Fruit fly (Drosophila melanogaster) whole organism, prepupa: ENCODE results near the gene frj.

Experiments
- Blimp-1 ChIP-seq: fragments of 200-800 bp; sonication (Bioruptor generic); optimal IDR thresholded peaks from 3 replicates; lab custom pipeline; 2017; ENCODE audit warnings: missing biosample characterization, missing genetic modification characterization, mild to moderate bottlenecking, moderate library complexity, missing genetic modification reagents
- CG10669 ChIP-seq: fragments of 200-800 bp; sonication (Bioruptor generic); optimal IDR thresholded peaks from 3 replicates; lab custom pipeline; 2018; ENCODE audit warnings: missing biosample characterization, mild to moderate bottlenecking, missing genetic modification characterization, moderate library complexity
- CG11294 ChIP-seq: fragments of 200-800 bp; sonication (Bioruptor generic); IDR thresholded peaks from 2 replicates; pipeline ENCODE4 v1.3.6; 2022; ENCODE audit warnings: missing biosample characterization, missing genetic modification characterization
- CG11762 ChIP-seq: fragments of 200-800 bp; sonication (Bioruptor generic); optimal IDR thresholded peaks from 3 replicates; lab custom pipeline; 2016; ENCODE audit warnings: missing biosample characterization, missing genetic modification characterization; ENCODE audit not compliant: insufficient read depth
- CG11902 ChIP-seq: fragments of 200-800 bp; sonication (Bioruptor generic); optimal IDR thresholded peaks from 3 replicates; lab custom pipeline; 2016; ENCODE audit warnings: missing biosample characterization, missing genetic modification characterization
- CG15336 ChIP-seq: fragments of 200-800 bp; sonication (Bioruptor generic); IDR thresholded peaks from 2 replicates; pipeline ENCODE4 v1.3.6; 2022; ENCODE audit warnings: missing biosample characterization, missing genetic modification characterization
- CG1621 ChIP-seq: fragments of 200-800 bp; sonication (Bioruptor generic); optimal IDR thresholded peaks from 3 replicates; lab custom pipeline; 2018; ENCODE audit warnings: missing biosample characterization, mild to moderate bottlenecking, missing genetic modification characterization
- CG16779 ChIP-seq: fragments of 200-800 bp; sonication (Bioruptor generic); optimal IDR thresholded peaks from 3 replicates; lab custom pipeline; 2017; ENCODE audit warnings: missing biosample characterization, mild to moderate bottlenecking, missing genetic modification characterization
- CG31627 ChIP-seq: fragments of 200-800 bp; sonication (Bioruptor generic); optimal IDR thresholded peaks from 3 replicates; lab custom pipeline; 2016; ENCODE audit warnings: missing biosample characterization, missing genetic modification characterization
- CG32006 ChIP-seq: fragments of 200-800 bp; sonication (Bioruptor generic); optimal IDR thresholded peaks from 3 replicates; lab custom pipeline; 2017; ENCODE audit warnings: missing biosample characterization, mild to moderate bottlenecking, missing genetic modification characterization
- CG3919 ChIP-seq: fragments of 200-800 bp; sonication (Bioruptor generic); optimal IDR thresholded peaks from 3 replicates; lab custom pipeline; 2016; ENCODE audit warnings: missing biosample characterization, missing genetic modification characterization
- CG6163 ChIP-seq: fragments of 200-800 bp; sonication (Bioruptor generic); IDR thresholded peaks from 3 replicates; pipeline ENCODE4 v1.3.6; 2022; ENCODE audit warnings: missing biosample characterization, missing genetic modification characterization
- CG6792 ChIP-seq: fragments of 200-800 bp; sonication (Bioruptor generic); optimal IDR thresholded peaks from 3 replicates; lab custom pipeline; 2016; ENCODE audit warnings: missing biosample characterization, missing genetic modification characterization
- CG6854 ChIP-seq: fragments of 200-800 bp; sonication (Bioruptor generic); optimal IDR thresholded peaks from 2 replicates; lab custom pipeline; 2017; ENCODE audit warnings: missing biosample characterization, mild to moderate bottlenecking, missing genetic modification characterization
- CG8119 ChIP-seq: fragments of 200-800 bp; sonication (Bioruptor generic); IDR thresholded peaks from 3 replicates; pipeline ENCODE4 v1.3.6; 2022; ENCODE audit warnings: missing biosample characterization, missing genetic modification characterization
- CG8632 ChIP-seq: fragments of 200-800 bp; sonication (Bioruptor generic); optimal IDR thresholded peaks from 3 replicates; lab custom pipeline; 2016; ENCODE audit warnings: missing biosample characterization, missing genetic modification characterization
- CG9139 ChIP-seq: fragments of 200-800 bp; sonication (Bioruptor generic); optimal IDR thresholded peaks from 3 replicates; lab custom pipeline; 2017; ENCODE audit warnings: missing biosample characterization, mild to moderate bottlenecking, missing genetic modification characterization
- Eip75B ChIP-seq: fragments of 200-800 bp; sonication (Bioruptor generic); optimal IDR thresholded peaks from 3 replicates; lab custom pipeline; 2016; ENCODE audit warnings: missing biosample characterization, missing genetic modification characterization
- Eip78C ChIP-seq: fragments of 200-800 bp; sonication (Bioruptor generic); peaks from one replicate; lab custom pipeline; 2016; ENCODE audit warnings: missing biosample characterization, missing genetic modification characterization
- Eip93F ChIP-seq: fragments of 200-800 bp; sonication (Bioruptor generic); optimal IDR thresholded peaks from 2 replicates; lab custom pipeline; 2016; ENCODE audit warnings: missing biosample characterization, mild to moderate bottlenecking, missing genetic modification characterization
- Ets21C ChIP-seq: fragments of 200-800 bp; sonication (Bioruptor generic); optimal IDR thresholded peaks from 3 replicates; lab custom pipeline; 2016; ENCODE audit warnings: missing biosample characterization, missing genetic modification characterization
- Ets96B ChIP-seq: fragments of 200-800 bp; optimal IDR thresholded peaks from 2 replicates; lab custom pipeline; 2019; ENCODE audit warnings: missing biosample characterization, mild to moderate bottlenecking, missing genetic modification characterization, moderate library complexity
- Gug ChIP-seq: fragments of 200-800 bp; sonication (Bioruptor generic); IDR thresholded peaks from 2 replicates; pipeline ENCODE4 v1.3.6; 2022; ENCODE audit warnings: missing biosample characterization, missing genetic modification characterization
- Hr39 ChIP-seq: fragments of 200-800 bp; sonication (Bioruptor generic); optimal IDR thresholded peaks from 2 replicates; lab custom pipeline; 2016; ENCODE audit warnings: missing biosample characterization, missing genetic modification characterization
- Lpt ChIP-seq: fragments of 200-800 bp; sonication (Bioruptor generic); optimal IDR thresholded peaks from 3 replicates; lab custom pipeline; 2016; ENCODE audit warnings: missing biosample characterization, missing genetic modification characterization
- OdsH ChIP-seq: fragments of 200-800 bp; sonication (Bioruptor generic); optimal IDR thresholded peaks from 3 replicates; lab custom pipeline; 2016; ENCODE audit warnings: missing biosample characterization, missing genetic modification characterization
- Smox ChIP-seq: fragments of 200-800 bp; sonication (Bioruptor generic); optimal IDR thresholded peaks from 3 replicates; lab custom pipeline; 2016; ENCODE audit warnings: missing biosample characterization, missing genetic modification characterization
- Sox102F ChIP-seq: fragments of 200-800 bp; sonication (Bioruptor generic); optimal IDR thresholded peaks from 2 replicates; lab custom pipeline; 2016; ENCODE audit warnings: missing biosample characterization, mild to moderate bottlenecking, missing genetic modification characterization
- achi ChIP-seq: fragments of 200-800 bp; sonication (Bioruptor generic); optimal IDR thresholded peaks from 3 replicates; lab custom pipeline; 2016; ENCODE audit warnings: missing biosample characterization, missing genetic modification characterization
- acj6 ChIP-seq: fragments of 200-800 bp; sonication (Bioruptor generic); optimal IDR thresholded peaks from 3 replicates; lab custom pipeline; 2016; ENCODE audit warnings: missing biosample characterization, missing genetic modification characterization
- eg ChIP-seq: fragments of 200-800 bp; sonication (Bioruptor generic); IDR thresholded peaks from 3 replicates; pipeline ENCODE4 v1.3.6; 2022; ENCODE audit warnings: missing biosample characterization, missing genetic modification characterization
- fkh ChIP-seq: fragments of 200-800 bp; sonication (Bioruptor generic); optimal IDR thresholded peaks from 3 replicates; lab custom pipeline; 2017; ENCODE audit warnings: missing biosample characterization, mild to moderate bottlenecking, missing genetic modification characterization, moderate library complexity
- net ChIP-seq: fragments of 200-800 bp; sonication (Bioruptor generic); optimal IDR thresholded peaks from 3 replicates; lab custom pipeline; 2016; ENCODE audit warnings: missing biosample characterization, missing genetic modification characterization
- pdm3 ChIP-seq: fragments of 200-800 bp; sonication (Bioruptor generic); optimal IDR thresholded peaks from 3 replicates; lab custom pipeline; 2016; ENCODE audit warnings: missing biosample characterization, missing genetic modification characterization
- ss ChIP-seq, 2 experiments: fragments of 200-800 bp; sonication (Bioruptor generic); optimal IDR thresholded peaks; 2 replicates in 1 of 2; 3 replicates in 1 of 2; lab custom pipeline; 2017 to 2018; ENCODE audit warnings: mild to moderate bottlenecking in 2 of 2, missing biosample characterization in 2 of 2, missing genetic modification characterization in 2 of 2, moderate library complexity in 1 of 2
- svp ChIP-seq: fragments of 200-800 bp; sonication (Bioruptor generic); peaks from one replicate; lab custom pipeline; 2016; ENCODE audit warnings: missing biosample characterization, missing genetic modification characterization
- topi ChIP-seq: fragments of 200-800 bp; sonication (Bioruptor generic); optimal IDR thresholded peaks from 3 replicates; lab custom pipeline; 2016; ENCODE audit warnings: missing biosample characterization, missing genetic modification characterization
- vri ChIP-seq: fragments of 200-800 bp; sonication (Bioruptor generic); optimal IDR thresholded peaks from 3 replicates; lab custom pipeline; 2016; ENCODE audit warnings: missing biosample characterization, mild to moderate bottlenecking, missing genetic modification characterization

The frj gene

dm6 chr2L:6465497-6465896 lies 9.6 kb downstream of the frj start, which contains the start of gene Rchy1:
Gene Rchy1, minus strand, starts transcription at chr2L:6465669.
- TF ChIP-seq Eip93F (GFP tag; lab: Kevin White, UChicago) (no peak), achi (GFP tag; lab: Kevin White, UChicago) (no peak), CG31627 (GFP tag; lab: Kevin White, UChicago) (no peak), eg (peak; percentile 67), CG9139 (GFP tag; lab: Kevin White, UChicago) (peak; percentile 10), ss (GFP tag; optimal IDR thresholded peaks at IDR 0.05; lab: Kevin White, UChicago) (peak in 1 of 2 experiments; percentile 25), CG11762 (no peak), CG8632 (GFP tag; lab: Kevin White, UChicago) (peak; percentile 12), net (GFP tag; lab: Kevin White, UChicago) (peak; percentile 33), Lpt (GFP tag; lab: Kevin White, UChicago) (no peak), fkh (GFP tag; lab: Kevin White, UChicago) (no peak), pdm3 (no peak), CG15336 (GFP tag; lab: Robert Waterston, UW) (peak; percentile 21; the same call in 1 of the 2 replicates), Sox102F (peak; percentile 36), CG8119 (GFP tag; lab: Robert Waterston, UW) (peak; percentile 48; the same call in 1 of the 3 replicates), CG11902 (GFP tag; lab: Kevin White, UChicago) (no peak), OdsH (no peak), CG16779 (peak; percentile 34), CG6854 (peak; percentile 12), Smox (no peak), Gug (GFP tag; lab: Robert Waterston, UW) (no peak), CG3919 (GFP tag; lab: Kevin White, UChicago) (peak; percentile 12), CG6163 (GFP tag; lab: Robert Waterston, UW) (peak; percentile 42; the same call in 1 of the 3 replicates), Eip78C (GFP tag; lab: Kevin White, UChicago) (peak; percentile 78), Ets96B (tag; lab: Kevin White, UChicago) (no peak), svp (GFP tag; lab: Kevin White, UChicago) (peak; percentile 72), CG1621 (tag; lab: Kevin White, UChicago) (peak; percentile 68)
- TF ChIP-seq, all 60 proteins: peak for 15

DNA sequence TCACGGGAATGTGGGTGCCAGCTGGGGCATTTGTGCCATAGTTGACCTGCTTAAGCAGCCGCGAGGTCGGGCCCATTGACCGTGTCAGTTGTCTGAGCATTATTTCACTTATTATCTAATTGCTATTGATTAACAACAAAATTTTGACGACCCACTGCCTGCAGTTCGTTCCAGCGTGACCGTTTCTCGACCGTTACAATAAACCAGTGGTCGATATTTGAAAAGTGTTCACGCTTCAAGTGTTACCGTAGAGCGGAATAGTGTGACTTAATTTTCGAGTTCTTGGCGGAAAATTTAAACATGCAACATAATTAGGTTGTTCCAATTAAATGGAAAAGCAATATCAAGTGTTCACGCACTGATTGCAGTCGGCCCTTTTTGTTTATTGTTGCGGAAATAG lies 11.7 kb downstream of the frj start, which contains the start of gene HemK1:
Gene HemK1 (minus strand): TSS at position 190 of the 400 bp plus-strand sequence.
- TF ChIP-seq CG6163 (GFP tag; lab: Robert Waterston, UW) = no peak
- TF ChIP-seq OdsH = no peak
- TF ChIP-seq Eip78C (GFP tag; lab: Kevin White, UChicago) = peak; percentile 64
- no peak for TF ChIP-seq Smox
- TF ChIP-seq CG9139 (GFP tag; lab: Kevin White, UChicago) = no peak
- TF ChIP-seq acj6 = no peak
- no peak for TF ChIP-seq Ets21C (GFP tag; lab: Kevin White, UChicago)
- TF ChIP-seq CG10669 (GFP tag; lab: Kevin White, UChicago) = no peak
- TF ChIP-seq CG16779 = no peak
- TF ChIP-seq CG11294 (GFP tag; lab: Robert Waterston, UW) = no peak
- no peak for TF ChIP-seq CG6854
- peak; percentile 40 for TF ChIP-seq Hr39 (GFP tag; lab: Kevin White, UChicago)
- TF ChIP-seq CG32006 (GFP tag; lab: Kevin White, UChicago) = no peak
- TF ChIP-seq Eip75B = peak; percentile 17
- peak; percentile 28 for TF ChIP-seq vri (GFP tag; lab: Kevin White, UChicago)

DNA sequence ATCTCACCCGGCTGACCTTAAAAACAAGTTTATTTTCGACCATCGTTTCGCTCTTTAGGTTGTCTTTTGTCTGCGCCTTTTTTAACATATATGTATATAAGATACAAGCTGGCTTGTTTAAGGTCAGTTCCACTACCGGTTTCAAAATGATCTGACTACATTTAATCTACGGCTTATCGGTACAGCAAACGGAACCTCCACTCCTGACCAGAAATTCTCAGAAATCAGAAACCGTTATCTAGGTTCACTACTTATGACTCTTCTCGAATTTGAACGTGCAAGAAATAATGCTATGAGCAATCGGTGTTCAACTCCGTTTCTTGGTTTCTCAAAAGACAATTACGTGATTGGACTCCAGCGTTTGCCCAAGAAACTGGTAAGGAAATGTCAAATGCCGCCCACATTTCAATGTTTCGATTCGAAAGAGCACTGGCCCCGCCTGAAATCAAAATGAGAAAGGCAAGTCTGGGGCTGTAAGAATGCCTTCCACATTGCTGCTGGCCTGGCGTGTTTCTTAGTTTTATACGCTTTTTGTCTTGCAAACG lies 14.3 kb downstream of the frj start:
- TF ChIP-seq Eip75B (peak; percentile 1), Blimp-1 (GFP tag; lab: Kevin White, UChicago) (no peak), net (GFP tag; lab: Kevin White, UChicago) (no peak), Eip78C (GFP tag; lab: Kevin White, UChicago) (peak; percentile 35), svp (GFP tag; lab: Kevin White, UChicago) (peak; percentile 13), CG6792 (GFP tag; lab: Kevin White, UChicago) (no peak), pdm3 (no peak), topi (GFP tag; lab: Kevin White, UChicago) (no peak)
